Worm (Caenorhabditis elegans) whole organism, L4/young adult: Measurements from ENCODE around the gene srh-52.

Source experiments
- W03F9.2 ChIP-seq: fragments of 150-350 bp; optimal IDR thresholded peaks from 2 replicates; lab custom pipeline; 2014; ENCODE audit warnings: missing biosample characterization, missing genetic modification characterization
- dao-5 ChIP-seq: sonication (generic microtip); optimal IDR thresholded peaks from 2 replicates; lab custom pipeline; 2016; ENCODE audit warnings: missing genotype, missing genetic modification characterization, moderate library complexity, missing compliant biosample characterization
- him-1 ChIP-seq: sonication (generic microtip); optimal IDR thresholded peaks from 2 replicates; lab custom pipeline; 2016; ENCODE audit warnings: missing genotype, missing genetic modification reagents, missing genetic modification characterization, missing compliant biosample characterization

ce11 chrV:15347292-15347691 is 28.8 kb downstream of the srh-52 start, which contains the start of gene C29F3.3:
- TF ChIP-seq him-1 (tag; lab: Kevin White, UChicago), result no peak
- no peak for TF ChIP-seq dao-5 (tag; lab: Kevin White, UChicago)
- no peak for TF ChIP-seq W03F9.2 (tag; lab: Kevin White, UChicago)
